Worm (Caenorhabditis elegans): ENCODE data around the gene plpr-1.

plpr-1 gene

DNA sequence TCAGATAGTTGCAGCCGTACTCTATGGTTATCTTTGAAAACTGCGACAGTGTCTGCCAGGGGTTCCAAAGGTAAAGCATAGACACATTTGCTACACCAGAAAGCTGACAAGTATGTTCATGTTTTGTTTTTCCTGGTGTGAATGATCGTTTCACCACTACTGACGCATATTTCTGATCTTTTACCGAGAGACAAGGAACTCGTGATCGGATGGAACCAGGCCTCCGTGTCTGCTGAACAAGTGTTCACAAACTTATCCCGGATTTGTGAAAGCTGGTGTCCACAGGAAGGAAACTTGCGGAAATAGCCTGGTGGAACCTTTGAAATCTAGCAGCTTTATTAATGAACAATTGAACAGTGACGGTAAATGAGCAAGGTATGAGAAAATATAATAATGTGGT, 37.7 kb downstream of the plpr-1 start:
- no peak for TF ChIP-seq dao-5 (tag; optimal IDR thresholded peaks at IDR 0.05)

ce11 chrII:11261173-11261572, 39.1 kb downstream of the plpr-1 start, which contains the start of gene T05B9.1:
Gene T05B9.1 (minus strand): TSS chrII:11261192.
- no peak for TF ChIP-seq W03F9.2 (tag; optimal IDR thresholded peaks at IDR 0.05)
- no peak for TF ChIP-seq him-1 (tag; optimal IDR thresholded peaks at IDR 0.05)
- no peak for TF ChIP-seq dao-5 (tag; optimal IDR thresholded peaks at IDR 0.05)

- TF ChIP-seq dao-5 (tag; optimal IDR thresholded peaks at IDR 0.05) (no peak), him-1 (tag; optimal IDR thresholded peaks at IDR 0.05) (no peak), W03F9.2 (tag; optimal IDR thresholded peaks at IDR 0.05) (no peak)
Observed at ce11 chrII:11268822-11269221, 46.7 kb downstream of the plpr-1 start, which contains the start of gene cut-1. Gene cut-1 (plus strand): TSS chrII:11269122.

DNA sequence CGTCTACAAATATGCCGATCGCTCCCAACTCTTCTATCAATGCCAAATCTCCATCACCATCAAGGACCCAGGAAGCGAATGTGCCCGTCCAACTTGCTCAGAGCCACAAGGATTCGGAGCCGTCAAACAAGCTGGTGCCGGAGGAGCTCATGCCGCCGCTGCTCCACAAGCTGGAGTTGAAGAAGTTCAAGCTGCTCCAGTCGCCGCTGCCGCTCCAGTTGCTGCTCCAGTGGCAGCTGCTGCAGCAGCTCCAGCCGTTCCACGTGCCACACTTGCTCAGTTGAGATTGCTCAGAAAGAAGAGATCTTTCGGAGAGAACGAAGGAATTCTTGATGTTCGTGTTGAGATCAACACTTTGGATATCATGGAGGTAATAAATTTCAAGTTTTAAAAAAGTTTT, 48.7 kb downstream of the plpr-1 start:
- no peak for TF ChIP-seq W03F9.2 (tag; optimal IDR thresholded peaks at IDR 0.05)
- no peak for TF ChIP-seq him-1 (tag; optimal IDR thresholded peaks at IDR 0.05)
- no peak for TF ChIP-seq dao-5 (tag; optimal IDR thresholded peaks at IDR 0.05)

ce11 chrII:11274876-11275275, 52.8 kb downstream of the plpr-1 start:
- TF ChIP-seq him-1 (tag; optimal IDR thresholded peaks at IDR 0.05) (no peak), dao-5 (tag; optimal IDR thresholded peaks at IDR 0.05) (no peak), W03F9.2 (tag; optimal IDR thresholded peaks at IDR 0.05) (no peak)

DNA sequence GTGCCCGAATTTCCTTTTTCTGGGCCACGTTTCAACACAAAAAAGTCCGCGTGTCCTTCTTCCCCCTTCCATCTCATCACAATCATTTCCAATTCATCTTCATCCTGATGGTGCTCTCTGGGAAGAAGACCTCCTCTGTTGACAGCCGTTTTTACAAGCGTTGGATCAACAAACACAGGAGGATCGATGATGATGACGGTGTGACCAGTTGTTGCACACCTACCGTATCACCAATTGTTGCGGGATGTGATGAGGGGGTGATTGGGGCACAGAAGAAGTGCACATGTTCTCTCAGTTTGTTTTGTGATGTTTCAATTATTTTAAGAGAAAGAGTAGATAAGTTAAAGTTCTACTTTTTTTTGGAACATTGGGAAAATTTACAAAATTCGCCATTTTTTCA, 53.4 kb downstream of the plpr-1 start:
- no peak for TF ChIP-seq him-1 (tag; optimal IDR thresholded peaks at IDR 0.05)
- no peak for TF ChIP-seq dao-5 (tag; optimal IDR thresholded peaks at IDR 0.05)
- no peak for TF ChIP-seq W03F9.2 (tag; optimal IDR thresholded peaks at IDR 0.05)
